Worm (Caenorhabditis elegans) whole organism, L4/young adult: ENCODE data around the gene ceh-83.

ENCODE experiments used
- W03F9.2 ChIP-seq: fragments of 150-350 bp; optimal IDR thresholded peaks from 2 replicates; lab custom pipeline; 2014; ENCODE audit warnings: missing biosample characterization, missing genetic modification characterization
- dao-5 ChIP-seq: sonication (generic microtip); optimal IDR thresholded peaks from 2 replicates; lab custom pipeline; 2016; ENCODE audit warnings: missing genotype, missing genetic modification characterization, moderate library complexity, missing compliant biosample characterization
- him-1 ChIP-seq: sonication (generic microtip); optimal IDR thresholded peaks from 2 replicates; lab custom pipeline; 2016; ENCODE audit warnings: missing genotype, missing genetic modification reagents, missing genetic modification characterization, missing compliant biosample characterization

Gene ceh-83

ce11 chrII:1744183-1744582 lies 7.8 kb upstream of the ceh-83 start, which contains the start of gene clec-19:
clec-19 (plus strand) TSS chrII:1744483.
- TF ChIP-seq W03F9.2 (no peak), him-1 (tag; lab: Kevin White, UChicago) (no peak), dao-5 (tag; lab: Kevin White, UChicago) (no peak)

ce11 chrII:1742535-1742934 lies 6.2 kb upstream of the ceh-83 start, which contains the start of gene F36H5.12:
F36H5.12 (plus strand) TSS chrII:1742835.
- TF ChIP-seq dao-5 (tag; lab: Kevin White, UChicago) = no peak
- TF ChIP-seq him-1 (tag; lab: Kevin White, UChicago) = no peak
- TF ChIP-seq W03F9.2 = no peak

ce11 chrII:1741248-1741647 lies 4.9 kb upstream of the ceh-83 start, which contains the start of gene K07G6.1:
K07G6.1 (plus strand) TSS chrII:1741548.
- TF ChIP-seq W03F9.2 (no peak), dao-5 (tag; lab: Kevin White, UChicago) (no peak), him-1 (tag; lab: Kevin White, UChicago) (no peak)

ce11 chrII:1738844-1739243 lies 2.5 kb upstream of the ceh-83 start, which contains the start of the genes irld-9 and irld-33:
irld-9 (minus strand) TSS chrII:1738944.
irld-33 (plus strand) TSS chrII:1739052.
- TF ChIP-seq W03F9.2 (no peak), him-1 (tag; lab: Kevin White, UChicago) (no peak), dao-5 (tag; lab: Kevin White, UChicago) (no peak)

- TF ChIP-seq him-1 (tag; lab: Kevin White, UChicago) (no peak), dao-5 (tag; lab: Kevin White, UChicago) (no peak), W03F9.2 (no peak)
These were observed 1.2 kb downstream of the ceh-83 start for ce11 chrII:1735145-1735544.

- TF ChIP-seq dao-5 (tag; lab: Kevin White, UChicago) (no peak), W03F9.2 (no peak), him-1 (tag; lab: Kevin White, UChicago) (no peak)
These were observed 4.4 kb downstream of the ceh-83 start, which contains the start of gene ceh-82 for ce11 chrII:1731932-1732331. ceh-82 (plus strand) TSS chrII:1732232.

ce11 chrII:1730103-1730502 lies 6.2 kb downstream of the ceh-83 start, which contains the start of gene ceh-81:
ceh-81 (plus strand) TSS chrII:1730403.
- no peak for TF ChIP-seq him-1 (tag; lab: Kevin White, UChicago)
- TF ChIP-seq W03F9.2 = no peak
- no peak for TF ChIP-seq dao-5 (tag; lab: Kevin White, UChicago)

ce11 chrII:1728253-1728652 lies 8.1 kb downstream of the ceh-83 start, which contains the start of gene btb-9:
btb-9 (plus strand) TSS chrII:1728506.
- no peak for TF ChIP-seq W03F9.2
- no peak for TF ChIP-seq dao-5 (tag; lab: Kevin White, UChicago)
- no peak for TF ChIP-seq him-1 (tag; lab: Kevin White, UChicago)

- TF ChIP-seq him-1 (tag; lab: Kevin White, UChicago) (no peak), W03F9.2 (no peak), dao-5 (tag; lab: Kevin White, UChicago) (no peak)
These were observed 10.6 kb downstream of the ceh-83 start, which contains the start of gene F45C12.17 for ce11 chrII:1725735-1726134. F45C12.17 (plus strand) TSS chrII:1726111.

- TF ChIP-seq W03F9.2 (no peak), him-1 (tag; lab: Kevin White, UChicago) (no peak), dao-5 (tag; lab: Kevin White, UChicago) (no peak)
These were observed 12.0 kb downstream of the ceh-83 start, which contains the start of gene fbxb-11 for ce11 chrII:1724314-1724713. fbxb-11 (plus strand) TSS chrII:1724614.

ce11 chrII:1722394-1722793 lies 13.9 kb downstream of the ceh-83 start, which contains the start of the genes fbxb-5 and btb-8:
fbxb-5 (minus strand) TSS chrII:1722494.
btb-8 (plus strand) TSS chrII:1722770.
- TF ChIP-seq W03F9.2 = no peak
- no peak for TF ChIP-seq dao-5 (tag; lab: Kevin White, UChicago)
- TF ChIP-seq him-1 (tag; lab: Kevin White, UChicago) = no peak

ce11 chrII:1719153-1719552 lies 17.2 kb downstream of the ceh-83 start, which contains the start of gene fbxb-48:
fbxb-48 (minus strand) TSS chrII:1719253.
- TF ChIP-seq W03F9.2 (no peak), him-1 (tag; lab: Kevin White, UChicago) (no peak), dao-5 (tag; lab: Kevin White, UChicago) (no peak)

ce11 chrII:1714772-1715353 lies 21.5 kb downstream of the ceh-83 start, which contains the start of gene btb-6:
btb-6 (plus strand) TSS chrII:1715303.
- TF ChIP-seq W03F9.2 = no peak
- no peak for TF ChIP-seq him-1 (tag; lab: Kevin White, UChicago)
- TF ChIP-seq dao-5 (tag; lab: Kevin White, UChicago) = no peak

- TF ChIP-seq him-1 (tag; lab: Kevin White, UChicago) = no peak
- TF ChIP-seq dao-5 (tag; lab: Kevin White, UChicago) = no peak
- no peak for TF ChIP-seq W03F9.2
These were observed 23.4 kb downstream of the ceh-83 start, which contains the start of gene btb-7 for ce11 chrII:1712938-1713337. btb-7 (plus strand) TSS chrII:1713238.
